Fruit fly (Drosophila melanogaster) whole organism, embryonic: ENCODE data around the gene CG13995.

Source experiments
- Aef1 ChIP-seq: fragments of 200-800 bp; sonication (Bioruptor generic); IDR thresholded peaks from 3 replicates; pipeline ENCODE4 v1.3.6; 2022; ENCODE audit warnings: missing biosample characterization, missing genetic modification characterization
- Bgb ChIP-seq: fragments of 200-800 bp; sonication (Bioruptor generic); IDR thresholded peaks from 2 replicates; pipeline ENCODE4 v1.3.6; 2022; ENCODE audit warnings: missing biosample characterization, missing genetic modification characterization; ENCODE audit not compliant: partially characterized antibody
- CG10267 ChIP-seq: fragments of 200-800 bp; sonication (Bioruptor generic); optimal IDR thresholded peaks from 2 replicates; lab custom pipeline; 2018; ENCODE audit warnings: missing biosample characterization, mild to moderate bottlenecking, missing genetic modification characterization, moderate library complexity
- CG10543 ChIP-seq: fragments of 200-800 bp; sonication (Bioruptor generic); optimal IDR thresholded peaks from 3 replicates; lab custom pipeline; 2017; ENCODE audit warnings: missing biosample characterization, mild to moderate bottlenecking, missing genetic modification characterization, moderate library complexity
- CG11723 ChIP-seq: fragments of 200-800 bp; sonication (Bioruptor generic); optimal IDR thresholded peaks from 2 replicates; lab custom pipeline; 2017; ENCODE audit warnings: missing biosample characterization, mild to moderate bottlenecking, missing genetic modification characterization
- CG1233 ChIP-seq: fragments of 200-800 bp; sonication (Bioruptor generic); optimal IDR thresholded peaks from 4 replicates; lab custom pipeline; 2018; ENCODE audit warnings: missing biosample characterization, mild to moderate bottlenecking, missing genetic modification characterization
- CG13624 ChIP-seq: fragments of 200-800 bp; sonication (Bioruptor generic); optimal IDR thresholded peaks from 2 replicates; lab custom pipeline; 2016; ENCODE audit warnings: missing biosample characterization, missing genetic modification characterization
- CG14710 ChIP-seq: fragments of 200-800 bp; sonication (Bioruptor generic); optimal IDR thresholded peaks from 3 replicates; lab custom pipeline; 2019; ENCODE audit warnings: missing biosample characterization, mild to moderate bottlenecking, missing genetic modification characterization, moderate library complexity
- CG1529 ChIP-seq: fragments of 200-800 bp; sonication (Bioruptor generic); optimal IDR thresholded peaks from 3 replicates; lab custom pipeline; 2018; ENCODE audit warnings: missing biosample characterization, missing genetic modification characterization
- CG17829 ChIP-seq: fragments of 200-800 bp; optimal IDR thresholded peaks from 2 replicates; lab custom pipeline; 2019; ENCODE audit warnings: missing biosample characterization, mild to moderate bottlenecking, missing genetic modification characterization, moderate library complexity
- CG18262 ChIP-seq: fragments of 200-800 bp; optimal IDR thresholded peaks from 3 replicates; lab custom pipeline; 2019; ENCODE audit warnings: missing biosample characterization, mild to moderate bottlenecking, missing genetic modification characterization, moderate library complexity
- CG31365 ChIP-seq: fragments of 200-800 bp; sonication (Bioruptor generic); optimal IDR thresholded peaks from 2 replicates; lab custom pipeline; 2018; ENCODE audit warnings: missing biosample characterization, mild to moderate bottlenecking, missing genetic modification characterization
- CG34376 ChIP-seq: fragments of 200-800 bp; sonication (Bioruptor generic); optimal IDR thresholded peaks from 2 replicates; lab custom pipeline; 2018; ENCODE audit warnings: missing biosample characterization, mild to moderate bottlenecking, missing genetic modification characterization
- CG3726 ChIP-seq: fragments of 200-800 bp; sonication (Bioruptor generic); IDR thresholded peaks from 3 replicates; pipeline ENCODE4, ENCODE4 v1.3.6; 2022; ENCODE audit warnings: missing biosample characterization, missing genetic modification characterization
- CG42726 ChIP-seq: fragments of 200-800 bp; sonication (Bioruptor generic); IDR thresholded peaks from 2 replicates; pipeline ENCODE4 v1.3.6; 2022; ENCODE audit warnings: missing biosample characterization, missing genetic modification characterization; ENCODE audit not compliant: partially characterized antibody
- CG4424 ChIP-seq: fragments of 200-800 bp; sonication (Bioruptor generic); optimal IDR thresholded peaks from 3 replicates; lab custom pipeline; 2016; ENCODE audit warnings: missing biosample characterization, missing genetic modification characterization
- CG4820 ChIP-seq: fragments of 200-800 bp; sonication (Bioruptor generic); optimal IDR thresholded peaks from 3 replicates; lab custom pipeline; 2016; ENCODE audit warnings: missing biosample characterization, missing genetic modification characterization
- CG6175 ChIP-seq: fragments of 200-800 bp; sonication (Bioruptor generic); IDR thresholded peaks from 3 replicates; pipeline ENCODE4 v1.3.6; 2022; ENCODE audit warnings: missing biosample characterization, missing genetic modification characterization
- CG6765 ChIP-seq: fragments of 200-800 bp; sonication (Bioruptor generic); optimal IDR thresholded peaks from 3 replicates; lab custom pipeline; 2017; ENCODE audit warnings: missing biosample characterization, mild to moderate bottlenecking, missing genetic modification characterization
- CG7987 ChIP-seq: fragments of 200-800 bp; sonication (Bioruptor generic); optimal IDR thresholded peaks from 2 replicates; lab custom pipeline; 2018; ENCODE audit warnings: missing biosample characterization, mild to moderate bottlenecking, missing genetic modification characterization, moderate library complexity
- CG9797 ChIP-seq: fragments of 200-800 bp; sonication (Bioruptor generic); optimal IDR thresholded peaks from 3 replicates; lab custom pipeline; 2018; ENCODE audit warnings: missing biosample characterization, mild to moderate bottlenecking, missing genetic modification characterization
- Chrac-16 ChIP-seq: fragments of 200-800 bp; sonication (Bioruptor generic); optimal IDR thresholded peaks from 3 replicates; lab custom pipeline; 2016; ENCODE audit warnings: missing biosample characterization, missing genetic modification characterization
- Deaf1 ChIP-seq: fragments of 200-800 bp; optimal IDR thresholded peaks from 3 replicates; lab custom pipeline; 2019; ENCODE audit warnings: missing biosample characterization, mild to moderate bottlenecking, missing genetic modification characterization, moderate library complexity
- Dip3 ChIP-seq: fragments of 200-800 bp; sonication (Bioruptor generic); optimal IDR thresholded peaks from 3 replicates; lab custom pipeline; 2016; ENCODE audit warnings: missing biosample characterization, missing genetic modification characterization
- Doc3 ChIP-seq: fragments of 200-800 bp; sonication (Bioruptor generic); IDR thresholded peaks from 3 replicates; pipeline ENCODE4 v1.3.6; 2022; ENCODE audit warnings: missing biosample characterization, missing genetic modification characterization; ENCODE audit not compliant: partially characterized antibody
- HLH3B ChIP-seq: fragments of 200-800 bp; sonication (Bioruptor generic); IDR thresholded peaks from 2 replicates; pipeline ENCODE4 v1.3.6; 2022; ENCODE audit warnings: missing biosample characterization, missing genetic modification characterization
- Hmr ChIP-seq: fragments of 200-800 bp; sonication (Bioruptor generic); optimal IDR thresholded peaks from 3 replicates; lab custom pipeline; 2017; ENCODE audit warnings: mild to moderate bottlenecking, missing biosample characterization, missing genetic modification reagents, missing genetic modification characterization
- Opbp ChIP-seq: fragments of 200-800 bp; sonication (Bioruptor generic); IDR thresholded peaks from 3 replicates; pipeline ENCODE4 v1.3.6; 2022; ENCODE audit warnings: missing biosample characterization, missing genetic modification characterization; ENCODE audit not compliant: partially characterized antibody
- Pdp1 ChIP-seq, 2 experiments: fragments of 200-800 bp; sonication (Bioruptor generic); optimal IDR thresholded peaks; 3 replicates each; lab custom pipeline; 2016; ENCODE audit warnings: missing biosample characterization in 2 of 2, missing genetic modification characterization in 2 of 2, mild to moderate bottlenecking in 1 of 2, moderate library complexity in 1 of 2
- Rx ChIP-seq: fragments of 200-800 bp; sonication (Bioruptor generic); IDR thresholded peaks from 2 replicates; pipeline ENCODE4 v1.3.6; 2022; ENCODE audit warnings: missing biosample characterization, missing genetic modification characterization
- Side ChIP-seq: fragments of 200-800 bp; sonication (Bioruptor generic); optimal IDR thresholded peaks from 2 replicates; lab custom pipeline; 2016; ENCODE audit warnings: missing biosample characterization, missing genetic modification characterization
- Sry-δ ChIP-seq: fragments of 200-800 bp; sonication (Bioruptor generic); optimal IDR thresholded peaks from 2 replicates; lab custom pipeline; 2016; ENCODE audit warnings: missing biosample characterization, missing genetic modification characterization
- al ChIP-seq: fragments of 200-800 bp; sonication (Bioruptor generic); IDR thresholded peaks from 2 replicates; pipeline ENCODE4 v1.3.6; 2022; ENCODE audit warnings: missing biosample characterization, missing genetic modification characterization
- ara ChIP-seq: fragments of 200-800 bp; sonication (Bioruptor generic); IDR thresholded peaks from 2 replicates; pipeline ENCODE4 v1.3.6; 2022; ENCODE audit warnings: missing biosample characterization, missing genetic modification characterization
- cato ChIP-seq: fragments of 200-800 bp; sonication (Bioruptor generic); optimal IDR thresholded peaks from 2 replicates; lab custom pipeline; 2016; ENCODE audit warnings: missing biosample characterization, missing genetic modification characterization, borderline replicate concordance
- dpn ChIP-seq, 2 experiments: fragments of 200-800 bp; sonication (Bioruptor generic); optimal IDR thresholded peaks; 3 replicates each; lab custom pipeline; 2016; ENCODE audit warnings: missing biosample characterization in 2 of 2, missing genetic modification characterization in 2 of 2
- emc ChIP-seq: fragments of 200-800 bp; sonication (Bioruptor generic); optimal IDR thresholded peaks from 2 replicates; lab custom pipeline; 2016; ENCODE audit warnings: missing biosample characterization, missing genetic modification characterization
- lab ChIP-seq: fragments of 200-800 bp; sonication (Bioruptor generic); optimal IDR thresholded peaks from 3 replicates; lab custom pipeline; 2017; ENCODE audit warnings: missing biosample characterization, missing genetic modification characterization, mild to moderate bottlenecking, moderate library complexity, missing genetic modification reagents
- lmd ChIP-seq: fragments of 200-800 bp; sonication (Bioruptor generic); IDR thresholded peaks from 2 replicates; pipeline ENCODE4 v1.3.6; 2022; ENCODE audit warnings: missing biosample characterization, missing genetic modification characterization
- pan ChIP-seq, 4 experiments: fragments of >200 bp in 3 of 4; fragments of 200-800 bp in 1 of 4; sonication (Bioruptor generic) in 1 of 4; optimal IDR thresholded peaks in 3 of 4; IDR thresholded peaks in 1 of 4; 2 replicates each; pipeline versions ENCODE4 v1.3.6 to Lab custom; 2017 to 2022; ENCODE audit warnings: missing biosample characterization in 2 of 4, missing genetic modification characterization in 2 of 4, mixed read lengths in 1 of 4
- ranshi ChIP-seq: fragments of 200-800 bp; sonication (Bioruptor generic); IDR thresholded peaks from 2 replicates; pipeline ENCODE4 v1.3.6; 2022; ENCODE audit warnings: missing biosample characterization, missing genetic modification characterization
- sd ChIP-seq: fragments of 200-800 bp; sonication (Bioruptor generic); optimal IDR thresholded peaks from 3 replicates; lab custom pipeline; 2018; ENCODE audit warnings: missing biosample characterization, mild to moderate bottlenecking, missing genetic modification characterization, moderate library complexity
- sim ChIP-seq: fragments of 200-800 bp; sonication (Bioruptor generic); IDR thresholded peaks from 2 replicates; pipeline ENCODE4 v1.3.6; 2022; ENCODE audit warnings: missing biosample characterization, missing genetic modification characterization
- sna ChIP-seq: fragments of 200-800 bp; sonication (Bioruptor generic); IDR thresholded peaks from 2 replicates; pipeline ENCODE4 v1.3.6; 2022; ENCODE audit warnings: missing biosample characterization, missing genetic modification characterization; ENCODE audit not compliant: partially characterized antibody
- trem ChIP-seq: fragments of 200-800 bp; optimal IDR thresholded peaks from 3 replicates; lab custom pipeline; 2019; ENCODE audit warnings: missing biosample characterization, mild to moderate bottlenecking, missing genetic modification characterization, moderate library complexity
- unc-4 ChIP-seq: fragments of 200-800 bp; sonication (Bioruptor generic); IDR thresholded peaks from 2 replicates; pipeline ENCODE4 v1.3.6; 2022; ENCODE audit warnings: missing biosample characterization, missing genetic modification characterization; ENCODE audit not compliant: partially characterized antibody
- vnd ChIP-seq: fragments of 200-800 bp; sonication (Bioruptor generic); IDR thresholded peaks from 3 replicates; pipeline ENCODE4 v1.3.6; 2022; ENCODE audit warnings: missing biosample characterization, missing genetic modification characterization; ENCODE audit not compliant: partially characterized antibody

Gene CG13995

dm6 chr2L:6047528-6048160 is 6.5 kb upstream of the CG13995 start, which contains the start of gene IPIP (continued):
- TF ChIP-seq Bgb (GFP tag; lab: Robert Waterston, UW), result peak; percentile 91
- TF ChIP-seq Sry-δ (GFP tag; lab: Kevin White, UChicago), result peak; percentile 90
- peak; percentile 93 for TF ChIP-seq CG42726 (GFP tag; lab: Robert Waterston, UW)
- TF ChIP-seq CG7987 (GFP tag; lab: Kevin White, UChicago), result peak; percentile 54
- 0 out of 2 replicates have a peak, but pooled peaks have one; percentile 8 for TF ChIP-seq al (GFP tag; lab: Robert Waterston, UW)
- peak; percentile 73 for TF ChIP-seq vnd (GFP tag; lab: Robert Waterston, UW)
- TF ChIP-seq sd (tag; lab: Kevin White, UChicago), result peak; percentile 16
- peak; percentile 30; the same call in 1 of the 3 replicates for TF ChIP-seq Aef1 (GFP tag; lab: Robert Waterston, UW)
- no peak for TF ChIP-seq cato (GFP tag; lab: Kevin White, UChicago)
- peak; percentile 10 for TF ChIP-seq CG4424 (GFP tag; lab: Kevin White, UChicago)
- TF ChIP-seq Doc3 (GFP tag; lab: Robert Waterston, UW), result peak; percentile 73
- TF ChIP-seq Chrac-16 (GFP tag; lab: Kevin White, UChicago), result no peak
- no peak for TF ChIP-seq Dip3 (GFP tag; lab: Kevin White, UChicago)
- TF ChIP-seq ranshi (GFP tag; lab: Robert Waterston, UW), result 0 out of 2 replicates have a peak, but pooled peaks have one; percentile 27
- TF ChIP-seq ara (GFP tag; lab: Robert Waterston, UW), result peak; percentile 32; the same call in 1 of the 2 replicates
- TF ChIP-seq Side (GFP tag; lab: Kevin White, UChicago), result no peak
- peak; percentile 53 for TF ChIP-seq CG1233 (GFP tag; lab: Kevin White, UChicago)
- TF ChIP-seq dpn (GFP tag; optimal IDR thresholded peaks at IDR 0.05; lab: Kevin White, UChicago), result peak; percentile 7 to 29
- TF ChIP-seq CG17829 (tag; lab: Kevin White, UChicago), result peak; percentile 44
- no peak for TF ChIP-seq CG3726 (GFP tag; lab: Robert Waterston, UW)
- TF ChIP-seq HLH3B, result no peak
- no peak for TF ChIP-seq CG11723 (GFP tag; lab: Kevin White, UChicago)
- TF ChIP-seq Rx (GFP tag; lab: Robert Waterston, UW), result peak; percentile 43; the same call in 1 of the 2 replicates
- TF ChIP-seq unc-4 (GFP tag; lab: Robert Waterston, UW), result peak; percentile 81
- peak in 1 of 2 experiments; percentile 98 for TF ChIP-seq Pdp1 (GFP tag; optimal IDR thresholded peaks at IDR 0.05; lab: Kevin White, UChicago)
- TF ChIP-seq CG6765 (GFP tag; lab: Kevin White, UChicago), result no peak
- TF ChIP-seq sim (GFP tag; lab: Robert Waterston, UW), result 0 out of 2 replicates have a peak, but pooled peaks have one; percentile 31
- peak; percentile 60 for TF ChIP-seq lab
- no peak for TF ChIP-seq pan (optimal IDR thresholded peaks at IDR 0.05; lab: Kevin White, UChicago)
- peak in 1 of 2 experiments; percentile 43 for TF ChIP-seq pan (GFP tag; optimal IDR thresholded peaks at IDR 0.05 in 1 of 2, IDR thresholded peaks at IDR 0.05 in 1 of 2)
- 0 out of 2 replicates have a peak, but pooled peaks have one; percentile 21 for TF ChIP-seq sna
- peak; percentile 13 for TF ChIP-seq CG10267 (tag; lab: Kevin White, UChicago)
- no peak for TF ChIP-seq emc (GFP tag; lab: Kevin White, UChicago)
- peak; percentile 68 for TF ChIP-seq Deaf1 (tag; lab: Kevin White, UChicago)
- no peak for TF ChIP-seq CG1529 (GFP tag; lab: Kevin White, UChicago)
- 0 out of 3 replicates have a peak, but pooled peaks have one; percentile 20 for TF ChIP-seq CG6175 (GFP tag; lab: Robert Waterston, UW)
- no peak for TF ChIP-seq CG4820
- TF ChIP-seq CG31365 (tag; lab: Kevin White, UChicago), result peak; percentile 24
- TF ChIP-seq Opbp, result peak; percentile 88
- peak; percentile 57 for TF ChIP-seq CG9797 (GFP tag; lab: Kevin White, UChicago)
- TF ChIP-seq trem, result peak; percentile 36
- peak; percentile 51 for TF ChIP-seq CG10543 (GFP tag; lab: Kevin White, UChicago)
- peak; percentile 24 for TF ChIP-seq CG34376 (GFP tag; lab: Kevin White, UChicago)
- TF ChIP-seq CG18262 (tag; lab: Kevin White, UChicago), result peak; percentile 12
- TF ChIP-seq CG14710 (tag; lab: Kevin White, UChicago), result peak; percentile 99
- peak; percentile 31 for TF ChIP-seq Hmr (GFP tag; lab: Kevin White, UChicago)
- peak; percentile 49; the same call in 1 of the 2 replicates for TF ChIP-seq lmd (GFP tag; lab: Robert Waterston, UW)
- TF ChIP-seq CG13624 (GFP tag; lab: Kevin White, UChicago), result peak; percentile 28
